Worm (Caenorhabditis elegans) whole organism, L1 larva: ENCODE measurements around the gene ntl-9.

Source experiments
- C34B4.2 ChIP-seq: sonication (generic microtip); optimal IDR thresholded peaks from 2 replicates; lab custom pipeline; 2017; ENCODE audit warnings: mild to moderate bottlenecking, missing genetic modification characterization, missing compliant biosample characterization
- F16B12.6 ChIP-seq: fragments of 150-350 bp; optimal IDR thresholded peaks from 2 replicates; lab custom pipeline; 2014; ENCODE audit warnings: missing biosample characterization, missing genetic modification characterization
- Y116A8C.19 ChIP-seq: sonication (generic microtip); optimal IDR thresholded peaks from 2 replicates; lab custom pipeline; 2016; ENCODE audit warnings: missing compliant biosample characterization, missing genetic modification characterization, borderline replicate concordance
- aha-1 ChIP-seq: fragments of 150-350 bp; optimal IDR thresholded peaks from 2 replicates; lab custom pipeline; 2014; ENCODE audit warnings: missing biosample characterization, missing genetic modification characterization
- aly-2 ChIP-seq: fragments of 150-350 bp; optimal IDR thresholded peaks from 2 replicates; lab custom pipeline; 2014; ENCODE audit warnings: missing biosample characterization, missing genetic modification characterization
- blmp-1 ChIP-seq: fragments of 150-350 bp; optimal IDR thresholded peaks from 2 replicates; lab custom pipeline; 2014; ENCODE audit warnings: missing biosample characterization, missing genetic modification characterization
- ceh-63 ChIP-seq: fragments of 200-800 bp; sonication (Bioruptor generic); optimal IDR thresholded peaks from 2 replicates; lab custom pipeline; 2018; ENCODE audit warnings: mild to moderate bottlenecking, missing genetic modification characterization, missing compliant biosample characterization
- ceh-8 ChIP-seq: fragments of 200-800 bp; sonication (Bioruptor generic); optimal IDR thresholded peaks from 2 replicates; lab custom pipeline; 2018; ENCODE audit warnings: mild to moderate bottlenecking, missing genetic modification characterization, moderate library complexity, missing compliant biosample characterization
- ceh-82 ChIP-seq, 3 experiments: fragments of 150-350 bp in 1 of 3; sonication (generic microtip) in 2 of 3; optimal IDR thresholded peaks; 2 replicates each; lab custom pipeline; 2014 to 2017; ENCODE audit warnings: missing biosample characterization in 3 of 3, missing genetic modification characterization in 3 of 3
- ceh-88 ChIP-seq: fragments of 200-800 bp; sonication (Bioruptor generic); IDR thresholded peaks from 2 replicates; pipeline ENCODE4 v1.3.6; 2022; ENCODE audit warnings: missing genetic modification characterization, missing compliant biosample characterization
- ceh-90 ChIP-seq: sonication (generic microtip); optimal IDR thresholded peaks from 2 replicates; lab custom pipeline; 2016; ENCODE audit warnings: missing genetic modification characterization, missing compliant biosample characterization
- dsc-1 ChIP-seq: sonication (generic microtip); optimal IDR thresholded peaks from 2 replicates; lab custom pipeline; 2016; ENCODE audit warnings: mild to moderate bottlenecking, missing genetic modification characterization, missing compliant biosample characterization
- efl-1 ChIP-seq, 4 experiments: fragments of 150-350 bp; optimal IDR thresholded peaks in 3 of 4; peaks in 1 of 4; 1 replicate in 1 of 4; 2 replicates in 3 of 4; lab custom pipeline; 2014; ENCODE audit warnings: missing biosample characterization in 2 of 4, missing genetic modification characterization in 2 of 4, missing genetic modification reagents in 2 of 4
- egl-13 ChIP-seq: sonication (generic microtip); optimal IDR thresholded peaks from 2 replicates; lab custom pipeline; 2016; ENCODE audit warnings: missing genotype, missing genetic modification reagents, missing genetic modification characterization, missing compliant biosample characterization
- ets-5 ChIP-seq: fragments of 200-800 bp; sonication (Bioruptor generic); IDR thresholded peaks from 2 replicates; pipeline ENCODE4 v1.3.6; 2022; ENCODE audit warnings: missing genetic modification characterization, missing compliant biosample characterization
- fkh-10 ChIP-seq: sonication (generic microtip); optimal IDR thresholded peaks from 2 replicates; lab custom pipeline; 2017; ENCODE audit warnings: missing biosample characterization, missing genetic modification reagents, missing genetic modification characterization
- fkh-4 ChIP-seq: sonication (generic microtip); optimal IDR thresholded peaks from 2 replicates; lab custom pipeline; 2016; ENCODE audit warnings: missing compliant biosample characterization, missing genetic modification characterization, borderline replicate concordance
- fkh-8 ChIP-seq: sonication (generic microtip); optimal IDR thresholded peaks from 2 replicates; lab custom pipeline; 2016; ENCODE audit warnings: mild to moderate bottlenecking, missing genetic modification characterization, missing compliant biosample characterization
- fos-1 ChIP-seq: fragments of 150-350 bp; optimal IDR thresholded peaks from 2 replicates; lab custom pipeline; 2014; ENCODE audit warnings: missing biosample characterization, missing genetic modification characterization
- isw-1 ChIP-seq: fragments of 200-800 bp; sonication (Bioruptor generic); IDR thresholded peaks from 2 replicates; pipeline ENCODE4 v1.3.6; 2022; ENCODE audit warnings: missing genetic modification characterization, missing compliant biosample characterization
- lin-13 ChIP-seq: fragments of 150-350 bp; optimal IDR thresholded peaks from 2 replicates; lab custom pipeline; 2014; ENCODE audit warnings: missing biosample characterization, missing genetic modification reagents, missing genetic modification characterization
- mab-9 ChIP-seq: fragments of 200-800 bp; sonication (Bioruptor generic); IDR thresholded peaks from 2 replicates; pipeline ENCODE4 v1.3.6; 2022; ENCODE audit warnings: missing genetic modification reagents, missing genetic modification characterization, missing compliant biosample characterization
- mef-2 ChIP-seq: fragments of 150-350 bp; optimal IDR thresholded peaks from 2 replicates; lab custom pipeline; 2014; ENCODE audit warnings: missing biosample characterization, missing genetic modification characterization
- mep-1 ChIP-seq: fragments of 150-350 bp; optimal IDR thresholded peaks from 2 replicates; lab custom pipeline; 2014; ENCODE audit warnings: missing biosample characterization, missing genetic modification characterization
- nhr-11 ChIP-seq: fragments of 150-350 bp; optimal IDR thresholded peaks from 2 replicates; lab custom pipeline; 2014; ENCODE audit warnings: missing biosample characterization, missing genetic modification characterization
- nhr-19 ChIP-seq: fragments of 200-800 bp; sonication (Bioruptor generic); conservative IDR thresholded peaks from 2 replicates; pipeline ENCODE4 v1.3.6; 2022; ENCODE audit warnings: missing genetic modification characterization, missing compliant biosample characterization
- nhr-20 ChIP-seq: sonication (generic microtip); optimal IDR thresholded peaks from 2 replicates; lab custom pipeline; 2016; ENCODE audit warnings: mild to moderate bottlenecking, missing genetic modification characterization, missing compliant biosample characterization
- nhr-237 ChIP-seq: fragments of 150-350 bp; optimal IDR thresholded peaks from 2 replicates; lab custom pipeline; 2014; ENCODE audit warnings: missing biosample characterization, missing genetic modification characterization
- nhr-28 ChIP-seq: fragments of 150-350 bp; optimal IDR thresholded peaks from 2 replicates; lab custom pipeline; 2014; ENCODE audit warnings: missing biosample characterization, missing genetic modification characterization
- nhr-47 ChIP-seq: sonication (generic microtip); optimal IDR thresholded peaks from 2 replicates; lab custom pipeline; 2016; ENCODE audit warnings: mild to moderate bottlenecking, missing genetic modification characterization, moderate library complexity, missing compliant biosample characterization
- nhr-76 ChIP-seq: sonication (generic microtip); optimal IDR thresholded peaks from 2 replicates; lab custom pipeline; 2017; ENCODE audit warnings: missing biosample characterization, missing genetic modification characterization
- nhr-84 ChIP-seq: sonication (generic microtip); optimal IDR thresholded peaks from 2 replicates; lab custom pipeline; 2017; ENCODE audit warnings: missing biosample characterization, missing genetic modification characterization
- nhr-85 ChIP-seq: sonication (generic microtip); peaks from one replicate; lab custom pipeline; 2016; ENCODE audit warnings: missing genetic modification characterization, inconsistent platforms, missing compliant biosample characterization
- nhr-90 ChIP-seq: sonication (generic microtip); optimal IDR thresholded peaks from 2 replicates; lab custom pipeline; 2016; ENCODE audit warnings: mild to moderate bottlenecking, missing genetic modification characterization, missing compliant biosample characterization; ENCODE audit not compliant: poor library complexity
- pqm-1 ChIP-seq: sonication (generic microtip); optimal IDR thresholded peaks from 3 replicates; lab custom pipeline; 2017; ENCODE audit warnings: missing biosample characterization, missing genetic modification characterization
- skn-1 ChIP-seq: fragments of 150-350 bp; optimal IDR thresholded peaks from 2 replicates; lab custom pipeline; 2014; ENCODE audit warnings: missing biosample characterization, missing genetic modification characterization
- snpc-4 ChIP-seq: fragments of 150-350 bp; optimal IDR thresholded peaks from 2 replicates; lab custom pipeline; 2014; ENCODE audit warnings: missing biosample characterization, missing genetic modification characterization
- swsn-7 ChIP-seq: sonication (generic microtip); optimal IDR thresholded peaks from 2 replicates; lab custom pipeline; 2016; ENCODE audit warnings: missing genetic modification characterization, missing compliant biosample characterization
- unc-130 ChIP-seq: fragments of 150-350 bp; optimal IDR thresholded peaks from 2 replicates; lab custom pipeline; 2017; ENCODE audit warnings: missing biosample characterization, missing genetic modification characterization, inconsistent platforms
- unc-62 ChIP-seq: fragments of 150-350 bp; optimal IDR thresholded peaks from 2 replicates; lab custom pipeline; 2014; ENCODE audit warnings: missing biosample characterization, missing genetic modification reagents, missing genetic modification characterization
- unc-86 ChIP-seq: sonication (generic microtip); optimal IDR thresholded peaks from 2 replicates; lab custom pipeline; 2016; ENCODE audit warnings: missing genetic modification characterization, missing compliant biosample characterization
- zip-4 ChIP-seq: fragments of 200-800 bp; sonication (Bioruptor generic); optimal IDR thresholded peaks from 2 replicates; lab custom pipeline; 2018; ENCODE audit warnings: mild to moderate bottlenecking, missing genetic modification characterization, moderate library complexity, missing compliant biosample characterization
- ztf-4 ChIP-seq: fragments of 150-350 bp; optimal IDR thresholded peaks from 2 replicates; lab custom pipeline; 2014; ENCODE audit warnings: missing biosample characterization, missing genetic modification characterization

Gene ntl-9

DNA sequence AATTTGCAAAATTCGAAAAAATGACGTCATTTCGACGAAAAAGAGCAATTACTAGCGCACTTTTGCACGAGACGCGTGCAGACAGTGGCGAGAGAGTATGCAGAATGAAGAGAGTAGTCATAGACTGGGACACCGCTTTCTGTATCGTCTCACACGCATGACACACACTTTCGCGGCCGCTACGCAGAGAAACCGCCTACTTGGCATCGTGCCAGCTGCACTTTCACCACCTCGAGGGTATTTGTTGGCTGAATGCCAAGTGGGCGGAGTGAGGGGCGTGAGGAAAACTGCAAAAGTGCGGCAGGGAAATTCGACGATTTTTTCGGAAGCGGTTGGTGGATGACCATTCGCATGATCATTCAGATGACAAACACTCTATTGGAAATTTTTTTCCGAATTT lies 44.6 kb upstream of the ntl-9 start (continued):
- TF ChIP-seq lin-13 = peak; percentile 100
- peak; percentile 97 for TF ChIP-seq fos-1
- TF ChIP-seq fkh-4 = peak; percentile 93
- peak; percentile 73 for TF ChIP-seq ceh-90
- no peak for TF ChIP-seq nhr-28 (tag; lab: Kevin White, UChicago)
- TF ChIP-seq skn-1 (tag; lab: Kevin White, UChicago) = peak; percentile 95
- peak; percentile 10 for TF ChIP-seq Y116A8C.19 (tag; lab: Kevin White, UChicago)
- TF ChIP-seq unc-130 = peak; percentile 97
- TF ChIP-seq nhr-11 (tag; lab: Kevin White, UChicago) = peak; percentile 94
- TF ChIP-seq ceh-88 = peak; percentile 99
- TF ChIP-seq aly-2 = peak; percentile 90
- TF ChIP-seq mep-1 (tag; lab: Kevin White, UChicago) = peak; percentile 96
- peak; percentile 99 for TF ChIP-seq ztf-4
- peak; percentile 98 for TF ChIP-seq mab-9 (GFP tag; lab: Robert Waterston, UW)
- peak; percentile 100 for TF ChIP-seq blmp-1 (tag; lab: Kevin White, UChicago)
- peak; percentile 99 for TF ChIP-seq fkh-10 (GFP tag; lab: Kevin White, UChicago)
- TF ChIP-seq nhr-47 (tag; lab: Kevin White, UChicago) = peak; percentile 100
- TF ChIP-seq mef-2 (tag; lab: Kevin White, UChicago) = peak; percentile 96
- peak; percentile 100 for TF ChIP-seq nhr-20 (tag; lab: Kevin White, UChicago)
- peak; percentile 100 for TF ChIP-seq swsn-7 (tag; lab: Kevin White, UChicago)
- peak; percentile 95 to 98 (median 97) for TF ChIP-seq ceh-82 (tag; optimal IDR thresholded peaks at IDR 0.05; lab: Kevin White, UChicago)
- peak; percentile 100 for TF ChIP-seq nhr-19 (GFP tag; lab: Robert Waterston, UW)
- TF ChIP-seq isw-1 (GFP tag; lab: Robert Waterston, UW) = peak; percentile 98
- TF ChIP-seq unc-86 (tag; lab: Kevin White, UChicago) = peak; percentile 100
- peak; percentile 100 for TF ChIP-seq dsc-1 (tag; lab: Kevin White, UChicago)
- no peak for TF ChIP-seq nhr-84 (tag; lab: Kevin White, UChicago)
- peak; percentile 69 for TF ChIP-seq nhr-76 (tag; lab: Kevin White, UChicago)
- peak; percentile 99 for TF ChIP-seq nhr-90
- TF ChIP-seq zip-4 = peak; percentile 96
- peak; percentile 68 for TF ChIP-seq F16B12.6 (tag; lab: Kevin White, UChicago)
- no peak for TF ChIP-seq ets-5 (GFP tag; lab: Robert Waterston, UW)
- TF ChIP-seq pqm-1 (tag; lab: Kevin White, UChicago) = peak; percentile 95
- peak; percentile 100 for TF ChIP-seq egl-13 (tag; lab: Kevin White, UChicago)
- TF ChIP-seq, all 84 proteins: peak for 74

DNA sequence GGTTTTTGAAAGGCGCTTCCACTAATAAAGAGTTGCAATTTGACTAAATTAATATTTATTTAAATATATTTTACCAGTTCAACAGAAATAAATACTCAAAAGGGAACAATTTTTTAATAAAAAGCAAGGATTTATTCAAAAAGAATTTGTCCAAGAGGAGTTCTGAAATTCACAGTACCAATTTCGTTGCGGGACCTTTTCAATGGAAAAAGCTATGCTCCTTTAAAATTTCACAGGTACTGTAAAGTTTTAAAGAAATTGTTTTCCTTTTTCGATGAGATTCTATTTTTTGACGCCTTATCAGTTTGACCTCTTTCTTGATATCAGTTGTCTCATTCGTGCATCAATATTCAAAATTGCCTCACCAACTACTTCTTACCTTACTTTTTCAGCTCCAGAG lies 44.1 kb upstream of the ntl-9 start, which contains the start of gene tag-340:
tag-340 (plus strand) TSS at position 249 of the 400 bp plus-strand sequence.
- TF ChIP-seq efl-1 (optimal IDR thresholded peaks at IDR 0.05; lab: Kevin White, UChicago) (no peak), efl-1 (GFP tag; optimal IDR thresholded peaks at IDR 0.05 in 1 of 2; lab: Kevin White, UChicago) (peak in 1 of 2 experiments; percentile 20), unc-62 (GFP tag; lab: Kevin White, UChicago) (no peak)

DNA sequence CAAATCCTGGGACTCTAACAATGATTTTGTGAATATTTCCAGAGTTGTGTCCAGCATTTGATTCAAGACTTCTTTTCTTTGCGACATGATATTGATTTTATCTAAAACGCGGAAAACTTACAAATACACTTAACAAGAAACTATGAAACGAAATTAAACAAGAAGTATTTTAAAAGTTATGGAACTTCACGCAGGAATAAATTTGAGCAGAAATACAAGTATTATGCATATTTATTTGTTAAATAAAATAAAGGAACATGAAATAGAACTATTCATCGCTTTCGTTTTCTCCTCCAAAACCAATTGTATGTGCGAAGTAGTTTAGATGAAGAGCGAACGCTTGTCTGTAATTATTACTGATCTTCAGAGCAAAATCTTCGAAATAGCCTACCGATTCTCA lies 40.5 kb upstream of the ntl-9 start, which contains the start of gene kbp-2:
kbp-2 (minus strand) TSS at position 101 of the 400 bp plus-strand sequence.
- no peak for TF ChIP-seq C34B4.2 (tag; lab: Kevin White, UChicago)
- TF ChIP-seq dsc-1 (tag; lab: Kevin White, UChicago) = no peak
- TF ChIP-seq ceh-8 (GFP tag; lab: Kevin White, UChicago) = no peak
- TF ChIP-seq nhr-85 (tag; lab: Kevin White, UChicago) = no peak
- no peak for TF ChIP-seq nhr-76 (tag; lab: Kevin White, UChicago)
- no peak for TF ChIP-seq nhr-237 (tag; lab: Kevin White, UChicago)
- TF ChIP-seq nhr-28 (tag; lab: Kevin White, UChicago) = no peak
- no peak for TF ChIP-seq snpc-4
- TF ChIP-seq ceh-63 = no peak
- no peak for TF ChIP-seq aha-1 (tag; lab: Kevin White, UChicago)
- TF ChIP-seq fkh-8 = no peak
- TF ChIP-seq mab-9 (GFP tag; lab: Robert Waterston, UW) = no peak
